Fruit fly (Drosophila melanogaster) S2 (cell line): ENCODE data around the gene CG14841.

ENCODE experiments used
- CG8478 ChIP-seq: fragments of >200 bp; optimal IDR thresholded peaks from 2 replicates; lab custom pipeline; 2018
- CTCF ChIP-seq, 2 experiments: fragments of >200 bp; optimal IDR thresholded peaks; 2 replicates each; lab custom pipeline; 2018

dm6 chr3R:14279311-14279998, 17.2 kb upstream of the CG14841 start:
- TF ChIP-seq CG8478 (lab: Kevin White, UChicago) (no peak), CTCF (optimal IDR thresholded peaks at IDR 0.05; lab: Kevin White, UChicago) (no peak)
